Worm (Caenorhabditis elegans): ENCODE measurements around the gene aaim-1.

DNA sequence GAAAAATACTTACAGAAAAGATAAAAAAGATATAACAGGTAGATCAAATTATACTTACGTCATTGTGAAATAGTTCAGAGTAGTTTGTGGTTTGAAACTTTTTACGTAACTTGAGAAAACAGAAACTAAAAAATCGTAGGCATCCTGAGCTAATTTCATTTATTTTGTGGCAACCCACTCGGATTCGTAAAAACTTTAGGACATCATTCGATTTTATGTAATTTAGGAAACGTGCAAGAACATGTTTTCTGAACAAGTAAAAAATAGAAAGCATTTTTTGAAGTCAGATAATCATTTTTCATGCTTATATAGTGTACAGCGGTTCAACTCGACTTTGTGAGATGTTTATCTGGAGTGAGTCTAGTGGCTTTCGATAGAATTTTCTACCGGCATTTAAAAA, 36.5 kb upstream of the aaim-1 start, which contains the start of gene hic-1:
- TF ChIP-seq lin-39 (tag; optimal IDR thresholded peaks at IDR 0.05) (no peak), unc-62 (GFP tag; optimal IDR thresholded peaks at IDR 0.05) (no peak), egl-27 (tag; optimal IDR thresholded peaks at IDR 0.05) (no peak), ceh-90 (tag; optimal IDR thresholded peaks at IDR 0.05) (no peak), nhr-11 (tag; optimal IDR thresholded peaks at IDR 0.05) (no peak)

Data from whole organism, L1 larva.